Worm (Caenorhabditis elegans) whole organism, L3 larva: ENCODE results near the gene nlp-43.

ENCODE experiments used
- ZK546.5 ChIP-seq: sonication (generic microtip); optimal IDR thresholded peaks from 2 replicates; lab custom pipeline; 2017; ENCODE audit warnings: missing biosample characterization, missing genetic modification characterization
- ceh-82 ChIP-seq: fragments of 150-350 bp; optimal IDR thresholded peaks from 2 replicates; lab custom pipeline; 2014; ENCODE audit warnings: missing biosample characterization, missing genetic modification characterization
- elt-1 ChIP-seq: fragments of 150-350 bp; optimal IDR thresholded peaks from 2 replicates; lab custom pipeline; 2014; ENCODE audit warnings: missing biosample characterization, missing genetic modification characterization
- fkh-10 ChIP-seq: sonication (generic microtip); optimal IDR thresholded peaks from 2 replicates; lab custom pipeline; 2017; ENCODE audit warnings: missing biosample characterization, missing genetic modification reagents, missing genetic modification characterization
- mdl-1 ChIP-seq: fragments of 150-350 bp; optimal IDR thresholded peaks from 2 replicates; lab custom pipeline; 2014; ENCODE audit warnings: missing biosample characterization, missing genetic modification characterization
- nhr-77 ChIP-seq: fragments of 150-350 bp; optimal IDR thresholded peaks from 2 replicates; lab custom pipeline; 2014; ENCODE audit warnings: missing biosample characterization, missing genetic modification characterization
- snpc-4 ChIP-seq: fragments of 150-350 bp; optimal IDR thresholded peaks from 2 replicates; lab custom pipeline; 2014; ENCODE audit warnings: missing biosample characterization, missing genetic modification characterization
- zag-1 ChIP-seq: fragments of 150-350 bp; optimal IDR thresholded peaks from 2 replicates; lab custom pipeline; 2014; ENCODE audit warnings: missing biosample characterization, missing genetic modification characterization

DNA sequence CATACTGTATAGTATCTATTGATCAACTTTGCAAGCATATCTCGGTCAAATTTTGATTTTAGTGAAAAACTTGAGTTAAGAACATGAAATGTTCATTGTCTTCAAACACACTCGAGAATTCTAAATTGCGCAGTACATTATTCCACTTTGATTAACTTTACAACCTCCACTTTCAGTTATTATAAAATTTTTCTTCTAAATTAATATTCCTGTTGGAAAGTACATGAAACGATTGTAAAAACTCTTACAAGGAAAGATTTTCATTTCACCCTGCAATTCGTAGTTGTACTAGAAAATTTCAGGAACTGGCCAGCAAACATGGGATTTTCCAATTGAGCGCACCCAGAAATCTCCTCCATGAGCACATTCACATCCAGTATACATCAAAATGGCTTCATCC lies 2.5 kb downstream of the nlp-43 start, which contains the start of gene C45G9.14:
- TF ChIP-seq elt-1 (tag; lab: Kevin White, UChicago) (no peak), fkh-10 (no peak), snpc-4 (tag; lab: Kevin White, UChicago) (no peak), ceh-82 (tag; lab: Kevin White, UChicago) (no peak), ZK546.5 (tag; lab: Kevin White, UChicago) (no peak), mdl-1 (tag; lab: Kevin White, UChicago) (no peak), zag-1 (tag; lab: Kevin White, UChicago) (no peak), nhr-77 (no peak)
